Fruit fly (Drosophila melanogaster): ENCODE data around the gene CadN2.

Gene CadN2

dm6 chr2L:17784641-17785040 lies 90.4 kb downstream of the CadN2 start (continued):
- TF ChIP-seq otp (GFP tag; IDR thresholded peaks at IDR 0.05): no peak
- no peak for TF ChIP-seq ap (GFP tag; IDR thresholded peaks at IDR 0.05)
- no peak for TF ChIP-seq Ada2b (GFP tag; IDR thresholded peaks at IDR 0.05)
- TF ChIP-seq Rfx (GFP tag; IDR thresholded peaks at IDR 0.05): peak; percentile 76
- TF ChIP-seq br (optimal IDR thresholded peaks at IDR 0.05): no peak
- TF ChIP-seq Eip74EF (GFP tag; optimal IDR thresholded peaks at IDR 0.05): no peak
- TF ChIP-seq Pdp1 (GFP tag; optimal IDR thresholded peaks at IDR 0.05): no peak
- no peak for TF ChIP-seq salm (tag; optimal IDR thresholded peaks at IDR 0.05)
- TF ChIP-seq CG14014 (GFP tag; IDR thresholded peaks at IDR 0.05): no peak
- peak; percentile 9 for TF ChIP-seq Hsf (GFP tag; optimal IDR thresholded peaks at IDR 0.05)
- no peak for TF ChIP-seq jigr1 (GFP tag; IDR thresholded peaks at IDR 0.05)
- no peak for TF ChIP-seq pfk (GFP tag; optimal IDR thresholded peaks at IDR 0.05)
- TF ChIP-seq fd64A (GFP tag; optimal IDR thresholded peaks at IDR 0.05): no peak
- no peak for TF ChIP-seq phol (tag; optimal IDR thresholded peaks at IDR 0.05)
- no peak for TF ChIP-seq CG3726 (GFP tag; IDR thresholded peaks at IDR 0.05)
- peak; percentile 54 for TF ChIP-seq CG30403 (GFP tag; optimal IDR thresholded peaks at IDR 0.05)
- no peak for TF ChIP-seq CG31224 (GFP tag; IDR thresholded peaks at IDR 0.05)
- no peak for TF ChIP-seq CG34376 (GFP tag; optimal IDR thresholded peaks at IDR 0.05)
- no peak for TF ChIP-seq CG18262 (tag; optimal IDR thresholded peaks at IDR 0.05)
- TF ChIP-seq CG4617 (GFP tag; optimal IDR thresholded peaks at IDR 0.05; ENCODE audit: borderline replicate concordance): no peak
- TF ChIP-seq Abd-B (GFP tag; optimal IDR thresholded peaks at IDR 0.05): peak; percentile 55
- peak; percentile 4 for TF ChIP-seq repo (GFP tag; optimal IDR thresholded peaks at IDR 0.05)
- no peak for TF ChIP-seq trem (tag; optimal IDR thresholded peaks at IDR 0.05)
- no peak for TF ChIP-seq CG10959 (GFP tag; IDR thresholded peaks at IDR 0.05)
- no peak for TF ChIP-seq CG13894 (tag; optimal IDR thresholded peaks at IDR 0.05)
- TF ChIP-seq bbx (GFP tag; IDR thresholded peaks at IDR 0.05; ENCODE audit: partially characterized antibody): no peak
- TF ChIP-seq ato (GFP tag; IDR thresholded peaks at IDR 0.05; ENCODE audit: partially characterized antibody): no peak
- TF ChIP-seq ATbp (GFP tag; optimal IDR thresholded peaks at IDR 0.05): no peak
- no peak for TF ChIP-seq Gug (GFP tag; IDR thresholded peaks at IDR 0.05)
- no peak for TF ChIP-seq tna (GFP tag; IDR thresholded peaks at IDR 0.05; ENCODE audit: partially characterized antibody)
- TF ChIP-seq CG7987 (GFP tag; optimal IDR thresholded peaks at IDR 0.05): no peak
- peak; percentile 12; the same call in 1 of the 3 replicates for TF ChIP-seq CG6791 (GFP tag; IDR thresholded peaks at IDR 0.05; ENCODE audit: partially characterized antibody)
- TF ChIP-seq Lhr (GFP tag; optimal IDR thresholded peaks at IDR 0.05): peak; percentile 86
- peak; percentile 38; the same call in 1 of the 2 replicates for TF ChIP-seq Ptx1 (GFP tag; IDR thresholded peaks at IDR 0.05)
- no peak for TF ChIP-seq Bdp1 (GFP tag; optimal IDR thresholded peaks at IDR 0.05)
- no peak for TF ChIP-seq bsh (GFP tag; optimal IDR thresholded peaks at IDR 0.05)
- peak; percentile 66 for TF ChIP-seq nmo (GFP tag; optimal IDR thresholded peaks at IDR 0.05)
- TF ChIP-seq D (optimal IDR thresholded peaks at IDR 0.05): no peak
- TF ChIP-seq D (GFP tag; optimal IDR thresholded peaks at IDR 0.05): no peak
- TF ChIP-seq CG4424 (GFP tag; optimal IDR thresholded peaks at IDR 0.05): no peak
- TF ChIP-seq Dref (GFP tag; IDR thresholded peaks at IDR 0.05): no peak
- TF ChIP-seq fru (optimal IDR thresholded peaks at IDR 0.05): no peak
- no peak for TF ChIP-seq Aef1 (GFP tag; IDR thresholded peaks at IDR 0.05)
- TF ChIP-seq CG7839 (tag; optimal IDR thresholded peaks at IDR 0.05): no peak
- TF ChIP-seq Taf1 (GFP tag; IDR thresholded peaks at IDR 0.05): no peak
- no peak for TF ChIP-seq luna (GFP tag; optimal IDR thresholded peaks at IDR 0.05)
- TF ChIP-seq aop (GFP tag; IDR thresholded peaks at IDR 0.05): no peak
- TF ChIP-seq gem (tag; optimal IDR thresholded peaks at IDR 0.05): peak; percentile 21
- TF ChIP-seq wdn (GFP tag; IDR thresholded peaks at IDR 0.05): no peak
- no peak for TF ChIP-seq CG11723 (GFP tag; optimal IDR thresholded peaks at IDR 0.05)
- TF ChIP-seq CG32772 (GFP tag; IDR thresholded peaks at IDR 0.05): peak; percentile 36; the same call in 1 of the 2 replicates
- no peak for TF ChIP-seq CG3281 (GFP tag; optimal IDR thresholded peaks at IDR 0.05)

Measured in whole organism, embryonic.